Worm (Caenorhabditis elegans) whole organism, late embryonic: ENCODE measurements around the gene nep-25.

Experiments
- C08G9.2 ChIP-seq: sonication (generic microtip); optimal IDR thresholded peaks from 2 replicates; lab custom pipeline; 2016; ENCODE audit warnings: mild to moderate bottlenecking, missing genetic modification characterization, moderate library complexity, missing compliant biosample characterization
- C38D4.7 ChIP-seq: fragments of 200-800 bp; sonication (Bioruptor generic); optimal IDR thresholded peaks from 2 replicates; lab custom pipeline; 2018; ENCODE audit warnings: mild to moderate bottlenecking, missing genetic modification characterization, moderate library complexity, missing compliant biosample characterization
- F13H6.1 ChIP-seq: sonication (generic microtip); optimal IDR thresholded peaks from 2 replicates; lab custom pipeline; 2016; ENCODE audit warnings: missing genetic modification characterization, missing compliant biosample characterization
- K02D7.2 ChIP-seq: sonication (generic microtip); optimal IDR thresholded peaks from 2 replicates; lab custom pipeline; 2017; ENCODE audit warnings: mild to moderate bottlenecking, missing genetic modification characterization, missing compliant biosample characterization
- K09A11.1 ChIP-seq: sonication (generic microtip); optimal IDR thresholded peaks from 2 replicates; lab custom pipeline; 2017; ENCODE audit warnings: antibody characterized with exemption, mild to moderate bottlenecking, missing genetic modification characterization, missing compliant biosample characterization; ENCODE audit not compliant: insufficient read depth
- T23F11.4 ChIP-seq: fragments of 200-800 bp; sonication (Bioruptor generic); optimal IDR thresholded peaks from 2 replicates; lab custom pipeline; 2018; ENCODE audit warnings: mild to moderate bottlenecking, missing genetic modification characterization, missing compliant biosample characterization
- Y22D7AL.16 ChIP-seq: sonication (generic microtip); optimal IDR thresholded peaks from 2 replicates; lab custom pipeline; 2016; ENCODE audit warnings: missing genetic modification characterization, missing compliant biosample characterization
- ahr-1 ChIP-seq: sonication (generic microtip); optimal IDR thresholded peaks from 2 replicates; lab custom pipeline; 2016; ENCODE audit warnings: missing genetic modification characterization, missing compliant biosample characterization
- ama-1 ChIP-seq: fragments of 150-350 bp; optimal IDR thresholded peaks from 2 replicates; lab custom pipeline; 2014
- ceh-18 ChIP-seq: sonication (generic microtip); optimal IDR thresholded peaks from 2 replicates; lab custom pipeline; 2016; ENCODE audit warnings: missing genetic modification characterization, missing compliant biosample characterization
- ceh-19 ChIP-seq: fragments of 200-800 bp; sonication (Bioruptor generic); optimal IDR thresholded peaks from 2 replicates; lab custom pipeline; 2018; ENCODE audit warnings: mild to moderate bottlenecking, missing genetic modification characterization, missing compliant biosample characterization
- ceh-22 ChIP-seq: sonication (generic microtip); optimal IDR thresholded peaks from 2 replicates; lab custom pipeline; 2017; ENCODE audit warnings: missing biosample characterization, missing genetic modification characterization
- ceh-24 ChIP-seq: sonication (generic microtip); optimal IDR thresholded peaks from 2 replicates; lab custom pipeline; 2016; ENCODE audit warnings: mild to moderate bottlenecking, missing genetic modification characterization, missing compliant biosample characterization
- ceh-30 ChIP-seq: fragments of 150-350 bp; optimal IDR thresholded peaks from 2 replicates; lab custom pipeline; 2014; ENCODE audit warnings: missing biosample characterization, missing genetic modification characterization
- ceh-34 ChIP-seq: sonication (generic microtip); optimal IDR thresholded peaks from 2 replicates; lab custom pipeline; 2016; ENCODE audit warnings: mild to moderate bottlenecking, missing genetic modification characterization, missing compliant biosample characterization
- ceh-45 ChIP-seq: fragments of 200-800 bp; sonication (Bioruptor generic); IDR thresholded peaks from 2 replicates; pipeline ENCODE4 v1.3.6; 2022; ENCODE audit warnings: missing genetic modification reagents, missing genetic modification characterization, missing compliant biosample characterization
- ceh-48 ChIP-seq: sonication (generic microtip); optimal IDR thresholded peaks from 2 replicates; lab custom pipeline; 2016; ENCODE audit warnings: missing genetic modification characterization, inconsistent platforms, missing compliant biosample characterization
- ceh-6 ChIP-seq: fragments of 200-800 bp; sonication (Bioruptor generic); optimal IDR thresholded peaks from 2 replicates; lab custom pipeline; 2018; ENCODE audit warnings: mild to moderate bottlenecking, missing genetic modification characterization, missing compliant biosample characterization
- ceh-9 ChIP-seq: sonication (generic microtip); optimal IDR thresholded peaks from 2 replicates; lab custom pipeline; 2016; ENCODE audit warnings: mild to moderate bottlenecking, missing genetic modification characterization, inconsistent platforms, missing compliant biosample characterization
- che-1 ChIP-seq: sonication (generic microtip); optimal IDR thresholded peaks from 2 replicates; lab custom pipeline; 2016; ENCODE audit warnings: mild to moderate bottlenecking, missing genetic modification characterization, missing compliant biosample characterization
- dve-1 ChIP-seq: sonication (generic microtip); optimal IDR thresholded peaks from 2 replicates; lab custom pipeline; 2017; ENCODE audit warnings: antibody characterized with exemption, mild to moderate bottlenecking, missing genetic modification characterization, missing compliant biosample characterization
- elt-2 ChIP-seq: sonication (generic microtip); optimal IDR thresholded peaks from 2 replicates; lab custom pipeline; 2016; ENCODE audit warnings: missing genetic modification reagents, missing genetic modification characterization, missing compliant biosample characterization
- elt-4 ChIP-seq: sonication (generic microtip); optimal IDR thresholded peaks from 2 replicates; lab custom pipeline; 2016; ENCODE audit warnings: missing genetic modification characterization, missing compliant biosample characterization
- ets-4 ChIP-seq: sonication (generic microtip); optimal IDR thresholded peaks from 2 replicates; lab custom pipeline; 2016; ENCODE audit warnings: missing genetic modification characterization, missing compliant biosample characterization
- eyg-1 ChIP-seq: sonication (generic microtip); optimal IDR thresholded peaks from 2 replicates; lab custom pipeline; 2016; ENCODE audit warnings: missing genotype, missing genetic modification characterization, missing compliant biosample characterization
- fax-1 ChIP-seq: sonication (generic microtip); optimal IDR thresholded peaks from 2 replicates; lab custom pipeline; 2016; ENCODE audit warnings: missing genotype, missing genetic modification characterization, missing compliant biosample characterization
- fkh-10 ChIP-seq: fragments of 150-350 bp; optimal IDR thresholded peaks from 2 replicates; lab custom pipeline; 2014; ENCODE audit warnings: missing biosample characterization, missing genetic modification reagents, missing genetic modification characterization
- fkh-6 ChIP-seq: sonication (generic microtip); optimal IDR thresholded peaks from 2 replicates; lab custom pipeline; 2016; ENCODE audit warnings: missing genetic modification characterization, missing compliant biosample characterization
- gmeb-2 ChIP-seq: sonication (generic microtip); optimal IDR thresholded peaks from 2 replicates; lab custom pipeline; 2016; ENCODE audit warnings: missing genetic modification characterization, inconsistent platforms, missing compliant biosample characterization
- hlh-30 ChIP-seq: sonication (generic microtip); optimal IDR thresholded peaks from 2 replicates; lab custom pipeline; 2017; ENCODE audit warnings: antibody characterized with exemption, missing genetic modification characterization, missing compliant biosample characterization; ENCODE audit not compliant: insufficient read depth
- hlh-6 ChIP-seq: sonication (generic microtip); optimal IDR thresholded peaks from 2 replicates; lab custom pipeline; 2016; ENCODE audit warnings: missing genotype, missing genetic modification characterization, missing compliant biosample characterization
- lim-6 ChIP-seq: sonication (generic microtip); optimal IDR thresholded peaks from 2 replicates; lab custom pipeline; 2016; ENCODE audit warnings: missing genetic modification characterization, missing compliant biosample characterization
- madf-2 ChIP-seq: sonication (generic microtip); optimal IDR thresholded peaks from 2 replicates; lab custom pipeline; 2017; ENCODE audit warnings: missing genetic modification characterization, missing compliant biosample characterization
- mec-3 ChIP-seq: sonication (generic microtip); optimal IDR thresholded peaks from 2 replicates; lab custom pipeline; 2016; ENCODE audit warnings: borderline replicate concordance, missing genetic modification characterization, missing compliant biosample characterization
- npax-4 ChIP-seq: sonication (generic microtip); optimal IDR thresholded peaks from 2 replicates; lab custom pipeline; 2016; ENCODE audit warnings: missing genetic modification characterization, missing compliant biosample characterization
- pat-9 ChIP-seq: fragments of 200-800 bp; sonication (Bioruptor generic); optimal IDR thresholded peaks from 2 replicates; lab custom pipeline; 2018; ENCODE audit warnings: mild to moderate bottlenecking, missing genetic modification characterization, moderate library complexity, missing compliant biosample characterization
- pha-4 ChIP-seq: fragments of 150-350 bp; optimal IDR thresholded peaks from 2 replicates; lab custom pipeline; 2018; ENCODE audit warnings: missing biosample characterization, missing genetic modification reagents, missing genetic modification characterization
- pros-1 ChIP-seq: fragments of 150-350 bp; optimal IDR thresholded peaks from 2 replicates; lab custom pipeline; 2014; ENCODE audit warnings: missing biosample characterization, missing genetic modification reagents, missing genetic modification characterization
- ref-2 ChIP-seq: sonication (generic microtip); optimal IDR thresholded peaks from 2 replicates; lab custom pipeline; 2016; ENCODE audit warnings: missing genetic modification characterization, missing compliant biosample characterization
- rnt-1 ChIP-seq: sonication (generic microtip); optimal IDR thresholded peaks from 2 replicates; lab custom pipeline; 2016; ENCODE audit warnings: missing genetic modification characterization, missing compliant biosample characterization
- sdc-2 ChIP-seq: sonication (generic microtip); optimal IDR thresholded peaks from 2 replicates; lab custom pipeline; 2016; ENCODE audit warnings: missing genotype, missing genetic modification characterization, missing compliant biosample characterization
- sox-2 ChIP-seq: fragments of 200-800 bp; sonication (Bioruptor generic); IDR thresholded peaks from 2 replicates; pipeline ENCODE4 v1.3.6; 2022; ENCODE audit warnings: missing genetic modification reagents, missing genetic modification characterization, missing compliant biosample characterization
- tbx-2 ChIP-seq: sonication (generic microtip); optimal IDR thresholded peaks from 2 replicates; lab custom pipeline; 2016; ENCODE audit warnings: missing genetic modification characterization, missing compliant biosample characterization
- tbx-7 ChIP-seq: sonication (generic microtip); optimal IDR thresholded peaks from 2 replicates; lab custom pipeline; 2016; ENCODE audit warnings: missing genotype, missing genetic modification characterization, missing compliant biosample characterization
- ttx-3 ChIP-seq: sonication (generic microtip); optimal IDR thresholded peaks from 2 replicates; lab custom pipeline; 2016; ENCODE audit warnings: missing genetic modification reagents, missing genetic modification characterization, missing compliant biosample characterization
- unc-3 ChIP-seq, 2 experiments: fragments of 200-800 bp in 1 of 2; sonication (Bioruptor generic) in 1 of 2; sonication (generic microtip) in 1 of 2; conservative IDR thresholded peaks in 1 of 2; optimal IDR thresholded peaks in 1 of 2; 2 replicates each; pipeline versions ENCODE4 v1.3.6 to Lab custom; 2016 to 2022; ENCODE audit warnings: missing compliant biosample characterization in 2 of 2, missing genetic modification characterization in 2 of 2, missing genetic modification reagents in 1 of 2
- unc-55 ChIP-seq: sonication (generic microtip); optimal IDR thresholded peaks from 2 replicates; lab custom pipeline; 2017; ENCODE audit warnings: missing biosample characterization, missing genetic modification reagents, missing genetic modification characterization
- unc-86 ChIP-seq: sonication (generic microtip); optimal IDR thresholded peaks from 2 replicates; lab custom pipeline; 2016; ENCODE audit warnings: missing genetic modification characterization, missing compliant biosample characterization
- zip-5 ChIP-seq: sonication (generic microtip); optimal IDR thresholded peaks from 2 replicates; lab custom pipeline; 2016; ENCODE audit warnings: missing genetic modification characterization, missing compliant biosample characterization
- ztf-16 ChIP-seq: sonication (generic microtip); optimal IDR thresholded peaks from 2 replicates; lab custom pipeline; 2017; ENCODE audit warnings: missing genetic modification characterization, missing compliant biosample characterization

The nep-25 gene

ce11 chrII:5844694-5845129 is 2.7 kb downstream of the nep-25 start (continued):
- TF ChIP-seq madf-2 (peak; percentile 81), K02D7.2 (peak; percentile 69), ceh-18 (tag; lab: Kevin White, UChicago) (peak; percentile 99), tbx-2 (tag; lab: Kevin White, UChicago) (peak; percentile 96), unc-55 (GFP tag; lab: Kevin White, UChicago) (peak; percentile 79), ceh-19 (GFP tag; lab: Kevin White, UChicago) (peak; percentile 89), sox-2 (peak; percentile 32), ztf-16 (tag; lab: Kevin White, UChicago) (peak; percentile 83), elt-2 (tag; lab: Kevin White, UChicago) (peak; percentile 99), ttx-3 (tag; lab: Kevin White, UChicago) (peak; percentile 70), ceh-30 (tag; lab: Kevin White, UChicago) (peak; percentile 79), unc-3 (GFP tag; conservative IDR thresholded peaks at IDR 0.05; lab: Robert Waterston, UW) (peak; percentile 53; the same call in 1 of the 2 replicates), unc-3 (tag; optimal IDR thresholded peaks at IDR 0.05; lab: Kevin White, UChicago) (peak; percentile 85), ceh-34 (tag; lab: Kevin White, UChicago) (peak; percentile 92), lim-6 (tag; lab: Kevin White, UChicago) (peak; percentile 77), mec-3 (peak; percentile 59), T23F11.4 (GFP tag; lab: Kevin White, UChicago) (peak; percentile 87), sdc-2 (tag; lab: Kevin White, UChicago) (peak; percentile 74), eyg-1 (tag; lab: Kevin White, UChicago) (peak; percentile 68), ceh-6 (GFP tag; lab: Kevin White, UChicago) (peak; percentile 53), ahr-1 (tag; lab: Kevin White, UChicago) (peak; percentile 46), C38D4.7 (peak; percentile 59), ceh-9 (no peak), unc-86 (peak; percentile 83), F13H6.1 (peak; percentile 87), npax-4 (peak; percentile 54), pat-9 (tag; lab: Kevin White, UChicago) (peak; percentile 83), tbx-7 (tag; lab: Kevin White, UChicago) (peak; percentile 44), rnt-1 (tag; lab: Kevin White, UChicago) (peak; percentile 86), fkh-10 (GFP tag; lab: Kevin White, UChicago) (peak; percentile 73), dve-1 (tag; lab: Kevin White, UChicago) (peak; percentile 99), C08G9.2 (tag; lab: Kevin White, UChicago) (peak; percentile 82), hlh-30 (peak; percentile 60), ceh-24 (tag; lab: Kevin White, UChicago) (peak; percentile 68), gmeb-2 (tag; lab: Kevin White, UChicago) (peak; percentile 55), hlh-6 (tag; lab: Kevin White, UChicago) (peak; percentile 65), ets-4 (tag; lab: Kevin White, UChicago) (peak; percentile 85), elt-4 (tag; lab: Kevin White, UChicago) (no peak), pros-1 (peak; percentile 87), zip-5 (peak; percentile 32), fax-1 (tag; lab: Kevin White, UChicago) (peak; percentile 65), ceh-48 (tag; lab: Kevin White, UChicago) (peak; percentile 41), K09A11.1 (tag; lab: Kevin White, UChicago) (peak; percentile 76), pha-4 (tag; lab: Kevin White, UChicago) (no peak), Y22D7AL.16 (tag; lab: Kevin White, UChicago) (peak; percentile 57), ceh-45 (GFP tag; lab: Robert Waterston, UW) (no peak), ceh-22 (peak; percentile 65), ama-1 (peak; percentile 100), che-1 (tag; lab: Kevin White, UChicago) (peak; percentile 66), ref-2 (peak; percentile 87), fkh-6 (tag; lab: Kevin White, UChicago) (peak; percentile 72)
